Worm (Caenorhabditis elegans) whole organism, dauer: ENCODE measurements around the gene ida-1.

ENCODE experiments used
- unc-62 ChIP-seq: sonication (generic microtip); optimal IDR thresholded peaks from 2 replicates; lab custom pipeline; 2017; ENCODE audit warnings: missing biosample characterization, missing genetic modification reagents, missing genetic modification characterization

ida-1 gene

DNA sequence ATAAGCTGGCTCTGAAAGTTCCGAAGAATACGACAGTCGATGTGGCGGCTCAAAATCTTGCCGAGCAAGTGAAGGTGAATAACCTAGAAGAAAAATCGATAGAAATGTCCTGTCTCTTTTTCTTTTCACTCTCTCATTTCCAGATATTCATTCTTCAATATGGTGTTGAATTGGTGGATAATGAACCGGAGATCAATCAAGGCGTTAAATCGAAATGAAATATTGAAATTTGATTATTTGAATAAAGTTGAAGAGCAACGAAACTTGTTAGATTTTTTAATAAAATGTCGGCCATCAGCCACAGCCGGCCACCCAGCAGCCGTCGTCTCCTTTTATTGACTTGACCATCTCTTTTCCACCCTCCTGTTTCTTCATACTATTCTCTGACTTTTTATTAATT is 51.4 kb downstream of the ida-1 start, which contains the start of gene R12B2.2:
TSS of gene R12B2.2 (plus strand) at position 301 of the 400 bp plus-strand sequence.
- no peak for TF ChIP-seq unc-62

DNA sequence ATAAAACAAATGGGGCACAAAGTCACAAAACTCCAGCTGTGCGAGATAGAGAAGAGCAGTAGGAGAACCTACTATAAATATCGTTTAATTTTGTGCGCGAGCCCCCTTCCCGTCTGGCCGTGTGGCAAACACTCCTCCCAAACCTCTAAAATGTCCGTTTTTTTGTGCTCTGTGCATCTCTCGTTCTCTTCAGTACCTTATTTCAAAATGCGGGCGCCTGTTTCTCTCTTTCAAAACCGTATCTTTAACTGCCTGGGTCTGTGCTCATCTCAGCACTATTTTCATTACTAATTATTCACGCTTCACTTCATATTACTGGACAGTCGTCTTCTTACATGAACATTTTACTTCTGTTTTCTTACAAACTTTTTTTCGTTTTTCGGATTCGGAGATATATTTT is 54.7 kb downstream of the ida-1 start:
- no peak for TF ChIP-seq unc-62

DNA sequence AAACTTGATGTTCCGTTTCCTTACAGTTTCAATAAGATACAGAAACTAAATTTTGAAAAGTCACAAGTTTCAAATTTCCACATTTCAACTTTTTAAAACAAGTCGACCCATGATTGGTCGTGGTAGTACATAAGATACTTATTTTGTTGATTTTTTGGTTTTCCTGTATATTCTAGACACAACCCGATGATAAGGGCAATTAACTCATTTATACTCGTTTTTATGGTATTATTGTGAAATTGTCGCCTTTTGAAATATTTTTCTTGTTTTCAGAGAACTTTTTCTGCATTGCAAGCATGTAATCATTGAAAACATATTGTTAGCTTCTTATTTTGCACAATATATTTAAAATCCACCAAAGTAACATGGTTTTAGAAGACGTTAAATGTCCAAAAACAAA is 56.6 kb downstream of the ida-1 start:
- no peak for TF ChIP-seq unc-62

DNA sequence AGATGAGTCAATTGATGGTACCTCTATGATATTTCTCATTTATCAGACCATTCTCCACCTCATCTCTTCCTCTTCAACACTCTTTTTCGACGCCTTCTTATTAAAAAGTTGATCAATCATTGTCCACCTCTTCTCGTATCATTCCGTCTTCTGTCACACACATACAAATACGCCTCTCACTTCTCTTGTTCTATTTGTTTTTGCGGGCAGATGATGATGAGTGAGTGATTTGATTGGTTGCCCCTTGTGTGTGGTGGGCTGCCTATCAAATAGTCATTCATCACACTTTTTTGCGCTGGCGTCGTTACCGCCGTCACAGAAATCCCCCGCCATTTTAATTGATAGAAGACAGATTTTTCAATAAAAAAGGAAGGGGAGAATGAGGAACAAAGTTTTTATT is 57.3 kb downstream of the ida-1 start:
- no peak for TF ChIP-seq unc-62

DNA sequence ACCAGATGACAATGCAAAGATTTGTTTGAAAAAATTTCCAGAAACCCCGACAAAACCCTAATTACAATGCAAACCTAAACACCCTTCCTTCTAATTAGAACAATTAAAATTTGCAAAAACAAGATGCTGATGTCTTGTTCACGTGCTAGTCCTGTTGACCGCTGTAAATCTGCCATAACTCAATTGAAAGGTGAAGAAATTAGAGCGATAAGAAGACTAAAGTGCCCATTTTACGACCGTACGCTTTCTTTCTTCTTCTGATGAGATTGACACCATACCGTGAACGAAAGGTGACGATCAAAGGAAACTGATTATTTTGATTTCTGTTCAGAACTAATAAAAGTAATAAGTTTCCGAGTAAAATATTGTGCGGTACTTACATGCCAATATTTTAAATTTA is 58.2 kb downstream of the ida-1 start:
- TF ChIP-seq unc-62 = no peak

DNA sequence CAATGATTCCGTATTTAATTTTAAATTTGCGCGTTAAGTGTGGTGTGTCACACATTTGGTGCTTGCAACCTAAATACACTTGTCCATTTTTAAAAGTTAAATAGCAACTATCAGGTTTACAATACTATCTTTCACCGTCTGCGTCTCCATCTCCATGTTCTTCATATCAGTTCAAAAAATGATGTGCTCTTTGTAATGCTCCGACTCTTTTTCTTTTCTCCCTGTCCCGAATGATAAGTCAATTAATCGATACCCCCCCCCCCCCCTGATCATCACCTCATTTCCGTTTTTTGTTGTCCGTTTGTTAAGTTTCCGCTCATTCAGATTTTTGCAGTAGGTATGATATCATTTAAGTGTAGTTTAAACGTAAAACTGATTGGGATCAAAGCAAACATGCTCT is 58.8 kb downstream of the ida-1 start:
- TF ChIP-seq unc-62 = no peak

DNA sequence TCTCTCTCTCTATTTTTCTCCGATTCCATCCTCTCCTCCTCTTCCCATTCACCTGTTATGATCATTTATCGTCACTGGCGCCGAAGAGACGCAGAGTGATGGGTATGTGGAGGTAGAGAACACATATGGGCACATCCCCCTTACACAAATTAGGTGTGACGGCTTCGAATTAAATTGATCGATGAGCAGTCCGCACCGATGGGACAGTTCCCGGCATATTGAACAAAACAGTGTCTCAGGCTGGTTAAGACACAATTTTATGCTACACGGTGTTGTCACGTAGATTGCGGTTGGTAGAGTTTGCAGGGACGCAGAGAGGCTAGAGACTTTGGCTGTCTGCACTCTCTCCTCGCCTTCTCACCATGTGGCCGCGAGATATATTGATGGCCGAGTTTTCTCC is 59.5 kb downstream of the ida-1 start, which contains the start of gene R12B2.7:
TSS of gene R12B2.7 (plus strand) at position 247 of the 400 bp plus-strand sequence.
- no peak for TF ChIP-seq unc-62
